Worm (Caenorhabditis elegans) whole organism, late embryonic: ENCODE measurements around the gene ceh-22.

ENCODE experiments used
- C38D4.7 ChIP-seq: fragments of 200-800 bp; sonication (Bioruptor generic); optimal IDR thresholded peaks from 2 replicates; lab custom pipeline; 2018; ENCODE audit warnings: mild to moderate bottlenecking, missing genetic modification characterization, moderate library complexity, missing compliant biosample characterization
- F13H6.1 ChIP-seq: sonication (generic microtip); optimal IDR thresholded peaks from 2 replicates; lab custom pipeline; 2016; ENCODE audit warnings: missing genetic modification characterization, missing compliant biosample characterization
- K02D7.2 ChIP-seq: sonication (generic microtip); optimal IDR thresholded peaks from 2 replicates; lab custom pipeline; 2017; ENCODE audit warnings: mild to moderate bottlenecking, missing genetic modification characterization, missing compliant biosample characterization
- K09A11.1 ChIP-seq: sonication (generic microtip); optimal IDR thresholded peaks from 2 replicates; lab custom pipeline; 2017; ENCODE audit warnings: antibody characterized with exemption, mild to moderate bottlenecking, missing genetic modification characterization, missing compliant biosample characterization; ENCODE audit not compliant: insufficient read depth
- T23F11.4 ChIP-seq: fragments of 200-800 bp; sonication (Bioruptor generic); optimal IDR thresholded peaks from 2 replicates; lab custom pipeline; 2018; ENCODE audit warnings: mild to moderate bottlenecking, missing genetic modification characterization, missing compliant biosample characterization
- Y22D7AL.16 ChIP-seq: sonication (generic microtip); optimal IDR thresholded peaks from 2 replicates; lab custom pipeline; 2016; ENCODE audit warnings: missing genetic modification characterization, missing compliant biosample characterization
- ahr-1 ChIP-seq: sonication (generic microtip); optimal IDR thresholded peaks from 2 replicates; lab custom pipeline; 2016; ENCODE audit warnings: missing genetic modification characterization, missing compliant biosample characterization
- ama-1 ChIP-seq: fragments of 150-350 bp; optimal IDR thresholded peaks from 2 replicates; lab custom pipeline; 2014
- ceh-14 ChIP-seq: sonication (generic microtip); optimal IDR thresholded peaks from 2 replicates; lab custom pipeline; 2016; ENCODE audit warnings: missing genotype, missing genetic modification characterization, missing compliant biosample characterization
- ceh-18 ChIP-seq: sonication (generic microtip); optimal IDR thresholded peaks from 2 replicates; lab custom pipeline; 2016; ENCODE audit warnings: missing genetic modification characterization, missing compliant biosample characterization
- ceh-2 ChIP-seq: sonication (generic microtip); optimal IDR thresholded peaks from 2 replicates; lab custom pipeline; 2016; ENCODE audit warnings: missing genotype, missing genetic modification characterization, missing compliant biosample characterization
- ceh-22 ChIP-seq: sonication (generic microtip); optimal IDR thresholded peaks from 2 replicates; lab custom pipeline; 2017; ENCODE audit warnings: missing biosample characterization, missing genetic modification characterization
- ceh-24 ChIP-seq: sonication (generic microtip); optimal IDR thresholded peaks from 2 replicates; lab custom pipeline; 2016; ENCODE audit warnings: mild to moderate bottlenecking, missing genetic modification characterization, missing compliant biosample characterization
- ceh-48 ChIP-seq: sonication (generic microtip); optimal IDR thresholded peaks from 2 replicates; lab custom pipeline; 2016; ENCODE audit warnings: missing genetic modification characterization, inconsistent platforms, missing compliant biosample characterization
- ceh-9 ChIP-seq: sonication (generic microtip); optimal IDR thresholded peaks from 2 replicates; lab custom pipeline; 2016; ENCODE audit warnings: mild to moderate bottlenecking, missing genetic modification characterization, inconsistent platforms, missing compliant biosample characterization
- dmd-4 ChIP-seq: sonication (generic microtip); optimal IDR thresholded peaks from 2 replicates; lab custom pipeline; 2016; ENCODE audit warnings: borderline replicate concordance, missing genetic modification characterization, missing compliant biosample characterization
- dve-1 ChIP-seq: sonication (generic microtip); optimal IDR thresholded peaks from 2 replicates; lab custom pipeline; 2017; ENCODE audit warnings: antibody characterized with exemption, mild to moderate bottlenecking, missing genetic modification characterization, missing compliant biosample characterization
- ets-4 ChIP-seq: sonication (generic microtip); optimal IDR thresholded peaks from 2 replicates; lab custom pipeline; 2016; ENCODE audit warnings: missing genetic modification characterization, missing compliant biosample characterization
- fax-1 ChIP-seq: sonication (generic microtip); optimal IDR thresholded peaks from 2 replicates; lab custom pipeline; 2016; ENCODE audit warnings: missing genotype, missing genetic modification characterization, missing compliant biosample characterization
- gmeb-2 ChIP-seq: sonication (generic microtip); optimal IDR thresholded peaks from 2 replicates; lab custom pipeline; 2016; ENCODE audit warnings: missing genetic modification characterization, inconsistent platforms, missing compliant biosample characterization
- hlh-13 ChIP-seq: fragments of 200-800 bp; sonication (Bioruptor generic); optimal IDR thresholded peaks from 2 replicates; lab custom pipeline; 2018; ENCODE audit warnings: mild to moderate bottlenecking, missing genetic modification characterization, missing compliant biosample characterization
- hlh-15 ChIP-seq: sonication (generic microtip); optimal IDR thresholded peaks from 2 replicates; lab custom pipeline; 2016; ENCODE audit warnings: missing genetic modification characterization, missing compliant biosample characterization
- hlh-6 ChIP-seq: sonication (generic microtip); optimal IDR thresholded peaks from 2 replicates; lab custom pipeline; 2016; ENCODE audit warnings: missing genotype, missing genetic modification characterization, missing compliant biosample characterization
- lim-6 ChIP-seq: sonication (generic microtip); optimal IDR thresholded peaks from 2 replicates; lab custom pipeline; 2016; ENCODE audit warnings: missing genetic modification characterization, missing compliant biosample characterization
- lin-11 ChIP-seq: fragments of 200-800 bp; sonication (Bioruptor generic); optimal IDR thresholded peaks from 2 replicates; lab custom pipeline; 2018; ENCODE audit warnings: mild to moderate bottlenecking, missing genetic modification characterization, missing compliant biosample characterization
- mec-3 ChIP-seq: sonication (generic microtip); optimal IDR thresholded peaks from 2 replicates; lab custom pipeline; 2016; ENCODE audit warnings: borderline replicate concordance, missing genetic modification characterization, missing compliant biosample characterization
- nfya-1 ChIP-seq: sonication (generic microtip); optimal IDR thresholded peaks from 2 replicates; lab custom pipeline; 2017; ENCODE audit warnings: missing genetic modification characterization, mild to moderate bottlenecking, missing compliant biosample characterization, antibody characterized with exemption, moderate library complexity
- nhr-11 ChIP-seq: fragments of 150-350 bp; optimal IDR thresholded peaks from 2 replicates; lab custom pipeline; 2014; ENCODE audit warnings: missing biosample characterization, missing genetic modification characterization
- odd-2 ChIP-seq: sonication (generic microtip); optimal IDR thresholded peaks from 2 replicates; lab custom pipeline; 2017; ENCODE audit warnings: antibody characterized with exemption, mild to moderate bottlenecking, missing genetic modification characterization, missing compliant biosample characterization
- pax-1 ChIP-seq: fragments of 150-350 bp; optimal IDR thresholded peaks from 2 replicates; lab custom pipeline; 2014; ENCODE audit warnings: missing biosample characterization, missing genetic modification characterization
- pha-2 ChIP-seq: sonication (generic microtip); optimal IDR thresholded peaks from 2 replicates; lab custom pipeline; 2017; ENCODE audit warnings: mild to moderate bottlenecking, missing genetic modification characterization, missing compliant biosample characterization
- pha-4 ChIP-seq: fragments of 150-350 bp; optimal IDR thresholded peaks from 2 replicates; lab custom pipeline; 2018; ENCODE audit warnings: missing biosample characterization, missing genetic modification reagents, missing genetic modification characterization
- rnt-1 ChIP-seq: sonication (generic microtip); optimal IDR thresholded peaks from 2 replicates; lab custom pipeline; 2016; ENCODE audit warnings: missing genetic modification characterization, missing compliant biosample characterization
- sox-4 ChIP-seq: sonication (generic microtip); optimal IDR thresholded peaks from 2 replicates; lab custom pipeline; 2017; ENCODE audit warnings: mild to moderate bottlenecking, missing genetic modification characterization, inconsistent platforms, missing compliant biosample characterization
- tbx-2 ChIP-seq: sonication (generic microtip); optimal IDR thresholded peaks from 2 replicates; lab custom pipeline; 2016; ENCODE audit warnings: missing genetic modification characterization, missing compliant biosample characterization
- tbx-7 ChIP-seq: sonication (generic microtip); optimal IDR thresholded peaks from 2 replicates; lab custom pipeline; 2016; ENCODE audit warnings: missing genotype, missing genetic modification characterization, missing compliant biosample characterization
- unc-42 ChIP-seq: sonication (generic microtip); optimal IDR thresholded peaks from 2 replicates; lab custom pipeline; 2016; ENCODE audit warnings: missing genotype, missing genetic modification characterization, missing compliant biosample characterization
- zip-5 ChIP-seq: sonication (generic microtip); optimal IDR thresholded peaks from 2 replicates; lab custom pipeline; 2016; ENCODE audit warnings: missing genetic modification characterization, missing compliant biosample characterization
- ztf-16 ChIP-seq: sonication (generic microtip); optimal IDR thresholded peaks from 2 replicates; lab custom pipeline; 2017; ENCODE audit warnings: missing genetic modification characterization, missing compliant biosample characterization

The ceh-22 gene

ce11 chrV:10662000-10662399 is 9.7 kb upstream of the ceh-22 start:
- TF ChIP-seq ceh-48 (no peak), lin-11 (tag; lab: Kevin White, UChicago) (no peak), mec-3 (tag; lab: Kevin White, UChicago) (no peak), dve-1 (tag; lab: Kevin White, UChicago) (no peak), ama-1 (no peak), hlh-13 (GFP tag; lab: Kevin White, UChicago) (no peak), dmd-4 (tag; lab: Kevin White, UChicago) (no peak)

- TF ChIP-seq ceh-2 (tag; lab: Kevin White, UChicago) (no peak), K09A11.1 (no peak), ets-4 (no peak), nhr-11 (tag; lab: Kevin White, UChicago) (no peak), pha-4 (tag; lab: Kevin White, UChicago) (no peak), pha-2 (tag; lab: Kevin White, UChicago) (no peak), lim-6 (tag; lab: Kevin White, UChicago) (no peak), F13H6.1 (tag; lab: Kevin White, UChicago) (no peak), ahr-1 (no peak), C38D4.7 (GFP tag; lab: Kevin White, UChicago) (no peak), hlh-6 (tag; lab: Kevin White, UChicago) (no peak), odd-2 (tag; lab: Kevin White, UChicago) (no peak), nfya-1 (no peak), gmeb-2 (tag; lab: Kevin White, UChicago) (no peak), ceh-24 (tag; lab: Kevin White, UChicago) (no peak), sox-4 (tag; lab: Kevin White, UChicago) (no peak), tbx-2 (no peak), K02D7.2 (tag; lab: Kevin White, UChicago) (no peak)
These were observed 7.4 kb upstream of the ceh-22 start for ce11 chrV:10664271-10664670.

- no peak for TF ChIP-seq ceh-9 (tag; lab: Kevin White, UChicago)
- TF ChIP-seq fax-1 (tag; lab: Kevin White, UChicago): no peak
- no peak for TF ChIP-seq ceh-18 (tag; lab: Kevin White, UChicago)
- TF ChIP-seq ceh-24 (tag; lab: Kevin White, UChicago): no peak
- TF ChIP-seq tbx-7 (tag; lab: Kevin White, UChicago): no peak
- no peak for TF ChIP-seq unc-42 (tag; lab: Kevin White, UChicago)
- no peak for TF ChIP-seq zip-5 (tag; lab: Kevin White, UChicago)
- no peak for TF ChIP-seq pax-1 (tag; lab: Kevin White, UChicago)
- TF ChIP-seq rnt-1 (tag; lab: Kevin White, UChicago): no peak
- no peak for TF ChIP-seq lim-6 (tag; lab: Kevin White, UChicago)
- TF ChIP-seq T23F11.4 (GFP tag; lab: Kevin White, UChicago): no peak
- TF ChIP-seq lin-11 (tag; lab: Kevin White, UChicago): no peak
- no peak for TF ChIP-seq Y22D7AL.16 (tag; lab: Kevin White, UChicago)
- TF ChIP-seq ztf-16 (tag; lab: Kevin White, UChicago): no peak
- no peak for TF ChIP-seq ceh-14 (tag; lab: Kevin White, UChicago)
- no peak for TF ChIP-seq ceh-22
- TF ChIP-seq hlh-15 (tag; lab: Kevin White, UChicago): no peak
- TF ChIP-seq nhr-11 (tag; lab: Kevin White, UChicago): no peak
These were observed 4.4 kb upstream of the ceh-22 start, which contains the start of gene twk-12 for ce11 chrV:10667284-10667683. Gene twk-12 (plus strand): TSS chrV:10667584.
